Fruit fly (Drosophila melanogaster): ENCODE measurements around the gene bib.

The bib gene

DNA sequence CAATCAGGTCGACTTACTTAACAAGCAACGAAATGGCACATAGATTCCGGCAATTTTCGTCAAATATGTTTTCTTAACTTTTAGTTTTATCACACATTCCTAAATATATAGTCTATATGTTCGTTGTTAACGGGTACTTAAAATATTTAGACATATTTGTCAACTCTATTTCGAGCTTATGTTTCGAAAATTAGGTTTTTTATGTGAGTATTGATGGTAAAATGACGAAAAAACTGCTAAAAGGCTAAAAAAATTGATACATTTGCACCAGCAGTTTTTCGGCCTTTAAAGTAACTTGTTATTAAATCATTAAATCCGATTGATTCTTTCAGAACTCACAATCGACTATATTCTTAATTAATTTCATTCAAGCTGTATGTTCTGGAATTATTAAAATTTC, 32.9 kb downstream of the bib start, which contains the start of gene CG13131:
Gene CG13131, minus strand, starts transcription at position 101 of the 400 bp plus-strand sequence.
- TF ChIP-seq CG13204 (GFP tag; optimal IDR thresholded peaks at IDR 0.05) = no peak
- no peak for TF ChIP-seq CG12605 (GFP tag; IDR thresholded peaks at IDR 0.05)
- no peak for TF ChIP-seq CG32121 (GFP tag; IDR thresholded peaks at IDR 0.05)
- no peak for TF ChIP-seq CG4496 (GFP tag; IDR thresholded peaks at IDR 0.05)
- no peak for TF ChIP-seq CG15710 (tag; optimal IDR thresholded peaks at IDR 0.05)
- TF ChIP-seq EcR (GFP tag; optimal IDR thresholded peaks at IDR 0.05) = no peak
- TF ChIP-seq CG10348 (GFP tag; IDR thresholded peaks at IDR 0.05) = no peak
- no peak for TF ChIP-seq rn (GFP tag; IDR thresholded peaks at IDR 0.05)
- no peak for TF ChIP-seq CG8301 (tag; optimal IDR thresholded peaks at IDR 0.05)
- no peak for TF ChIP-seq CG34367 (tag; optimal IDR thresholded peaks at IDR 0.05)
- no peak for TF ChIP-seq D1 (tag; optimal IDR thresholded peaks at IDR 0.05)
- TF ChIP-seq fd96Ca (GFP tag; IDR thresholded peaks at IDR 0.05) = no peak

DNA sequence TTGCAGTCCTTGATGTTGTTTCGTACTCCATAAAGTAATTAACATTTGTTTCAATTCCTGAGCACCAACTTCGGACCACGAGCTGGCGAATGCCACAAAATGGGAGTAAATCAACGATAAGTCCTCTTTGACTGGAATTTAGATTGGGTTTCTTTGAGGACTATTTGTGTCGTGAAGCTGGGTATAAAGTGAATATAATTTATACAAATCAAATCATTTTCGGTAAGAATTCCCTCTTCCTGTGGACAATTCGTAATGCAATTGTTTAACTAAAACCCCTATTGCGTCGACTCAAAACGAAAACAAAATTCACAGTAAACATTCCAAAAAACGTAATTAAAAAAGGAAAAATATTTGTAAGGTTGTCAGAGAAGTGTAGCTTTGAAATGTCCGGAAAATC, 41.9 kb downstream of the bib start, which contains the start of gene CG13127:
Gene CG13127, plus strand, starts transcription at position 301 of the 400 bp plus-strand sequence.
- TF ChIP-seq CG12605 (GFP tag; IDR thresholded peaks at IDR 0.05) (no peak), EcR (GFP tag; optimal IDR thresholded peaks at IDR 0.05) (no peak), D1 (tag; optimal IDR thresholded peaks at IDR 0.05) (no peak), Ets98B (GFP tag; IDR thresholded peaks at IDR 0.05) (no peak), fd96Ca (GFP tag; IDR thresholded peaks at IDR 0.05) (no peak), gl (tag; optimal IDR thresholded peaks at IDR 0.05) (no peak)

DNA sequence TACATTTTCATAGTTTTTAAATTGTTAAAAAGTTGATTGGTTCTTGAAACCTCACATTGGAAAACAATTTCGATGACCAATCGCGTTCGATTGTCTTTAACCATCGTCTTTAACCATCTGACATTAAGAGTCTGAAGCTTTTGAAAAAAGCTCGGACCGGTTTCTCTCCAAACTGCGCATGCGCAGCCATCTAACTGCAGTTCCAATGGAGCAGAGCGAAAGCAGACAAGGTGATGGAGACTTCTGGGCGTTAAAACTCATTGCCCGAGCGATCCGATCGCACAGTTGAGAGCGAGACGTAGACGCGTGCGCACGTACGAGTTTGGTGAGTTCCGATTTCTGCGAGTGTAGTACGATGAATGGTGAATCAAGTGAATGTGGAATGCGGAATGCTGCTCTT, 48.0 kb downstream of the bib start, which contains the start of gene obst-B:
Gene obst-B, plus strand, starts transcription at position 276 of the 400 bp plus-strand sequence.
- TF ChIP-seq fd96Ca (GFP tag; IDR thresholded peaks at IDR 0.05) (no peak), D1 (tag; optimal IDR thresholded peaks at IDR 0.05) (no peak), Pif1B (GFP tag; optimal IDR thresholded peaks at IDR 0.05) (peak; percentile 33), CG12605 (GFP tag; IDR thresholded peaks at IDR 0.05) (no peak), CG10348 (GFP tag; IDR thresholded peaks at IDR 0.05) (no peak), CG8301 (tag; optimal IDR thresholded peaks at IDR 0.05) (no peak)

DNA sequence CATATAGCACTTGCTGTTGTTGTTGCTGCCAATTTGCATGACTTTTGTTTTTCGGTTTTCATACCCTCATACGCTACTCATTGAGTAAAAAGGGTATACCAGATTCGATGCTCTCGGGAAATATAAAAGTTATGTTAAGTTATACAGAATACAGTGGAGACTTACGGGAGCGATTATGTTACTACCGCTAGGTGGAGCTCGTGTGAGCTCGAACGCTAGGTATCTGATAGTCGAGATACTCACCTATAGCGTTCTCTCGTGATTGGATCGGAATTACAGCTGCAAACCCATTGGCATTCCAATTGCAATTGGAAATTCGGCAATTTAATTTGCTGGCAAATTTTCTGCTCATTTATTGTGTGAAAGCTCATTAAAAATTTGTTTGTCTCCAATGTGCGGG, 49.0 kb downstream of the bib start:
- TF ChIP-seq CG14655 (GFP tag; optimal IDR thresholded peaks at IDR 0.05) = peak; percentile 12
- no peak for TF ChIP-seq CG8301 (tag; optimal IDR thresholded peaks at IDR 0.05)
- TF ChIP-seq fd96Ca (GFP tag; IDR thresholded peaks at IDR 0.05) = peak; percentile 50; the same call in 1 of the 3 replicates
- no peak for TF ChIP-seq EcR (GFP tag; optimal IDR thresholded peaks at IDR 0.05)
- TF ChIP-seq CG4496 (GFP tag; IDR thresholded peaks at IDR 0.05) = peak; percentile 62; the same call in 2 of the 3 replicates
- peak; percentile 40; the same call in 1 of the 2 replicates for TF ChIP-seq CG32121 (GFP tag; IDR thresholded peaks at IDR 0.05)
- no peak for TF ChIP-seq D1 (tag; optimal IDR thresholded peaks at IDR 0.05)
- peak; percentile 35 for TF ChIP-seq Ets98B (GFP tag; IDR thresholded peaks at IDR 0.05)
- TF ChIP-seq gl (tag; optimal IDR thresholded peaks at IDR 0.05) = no peak
- no peak for TF ChIP-seq CG34367 (tag; optimal IDR thresholded peaks at IDR 0.05)

DNA sequence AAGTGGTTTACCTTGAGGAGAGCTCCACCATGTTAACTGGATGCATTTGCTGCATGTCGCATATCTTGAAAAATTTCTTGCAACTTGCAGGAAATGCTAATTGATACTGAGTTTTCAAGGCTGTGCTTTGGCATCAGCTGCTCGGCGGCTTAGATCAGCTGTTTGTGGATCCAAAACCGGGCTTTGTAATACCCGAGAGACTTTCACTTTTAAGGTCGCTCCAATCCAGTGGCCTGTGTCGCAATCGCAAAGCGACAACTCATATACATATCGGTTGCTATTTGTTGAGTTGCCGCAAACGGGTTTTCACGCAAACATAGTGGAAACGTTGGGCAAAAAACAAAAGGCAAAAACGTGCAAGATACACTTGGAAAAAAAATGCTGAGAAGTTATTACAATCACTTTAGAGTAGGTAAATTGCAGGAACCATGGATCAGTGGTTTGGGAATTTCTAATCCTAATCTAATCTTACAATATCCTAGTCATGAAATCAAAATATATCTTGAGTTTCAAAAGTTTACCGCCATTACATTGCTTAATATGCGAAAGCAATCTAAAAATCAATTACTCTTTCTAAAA, 51.4 kb downstream of the bib start:
- TF ChIP-seq EcR (GFP tag; optimal IDR thresholded peaks at IDR 0.05) (peak; percentile 40), gl (tag; optimal IDR thresholded peaks at IDR 0.05) (no peak), CG9948 (tag; optimal IDR thresholded peaks at IDR 0.05) (peak; percentile 36), CG13204 (GFP tag; optimal IDR thresholded peaks at IDR 0.05) (no peak), CG34367 (tag; optimal IDR thresholded peaks at IDR 0.05) (peak; percentile 39), CG8301 (tag; optimal IDR thresholded peaks at IDR 0.05) (no peak), CG17806 (tag; optimal IDR thresholded peaks at IDR 0.05) (peak; percentile 34), CG4496 (GFP tag; IDR thresholded peaks at IDR 0.05) (no peak), Ets98B (GFP tag; IDR thresholded peaks at IDR 0.05) (peak; percentile 7; the same call in 1 of the 2 replicates), fd96Ca (GFP tag; IDR thresholded peaks at IDR 0.05) (peak; percentile 38; the same call in 2 of the 3 replicates), CG14655 (GFP tag; optimal IDR thresholded peaks at IDR 0.05) (peak; percentile 31), CG15710 (tag; optimal IDR thresholded peaks at IDR 0.05) (peak; percentile 47), Pif1A (GFP tag; optimal IDR thresholded peaks at IDR 0.05) (peak; percentile 25), Snoo (tag; optimal IDR thresholded peaks at IDR 0.05) (no peak), CG8159 (tag; optimal IDR thresholded peaks at IDR 0.05) (peak; percentile 35), CG12605 (GFP tag; IDR thresholded peaks at IDR 0.05) (no peak)
